Worm (Caenorhabditis elegans): Measurements from ENCODE around the gene F46B6.12.
A peak's percentile ranks its signal among the peaks of the same experiment; 100 is the strongest.

F46B6.12 gene

ce11 chrV:9731852-9732251 is 43.8 kb downstream of the F46B6.12 start:
- peak; percentile 3 for TF ChIP-seq snpc-4 (tag; optimal IDR thresholded peaks at IDR 0.05)
- TF ChIP-seq unc-62 (GFP tag; optimal IDR thresholded peaks at IDR 0.05), result peak; percentile 8
- peak; percentile 78 for TF ChIP-seq ama-1 (optimal IDR thresholded peaks at IDR 0.05)
- peak; percentile 33 for TF ChIP-seq nfya-1 (tag; optimal IDR thresholded peaks at IDR 0.05; ENCODE audit: insufficient read depth)
- peak; percentile 5 for TF ChIP-seq nhr-25 (tag; optimal IDR thresholded peaks at IDR 0.05)
- TF ChIP-seq lin-39 (tag; optimal IDR thresholded peaks at IDR 0.05), result peak; percentile 64
- no peak for TF ChIP-seq hmg-11 (tag; optimal IDR thresholded peaks at IDR 0.05)
- no peak for TF ChIP-seq elt-1 (tag; optimal IDR thresholded peaks at IDR 0.05)
- no peak for TF ChIP-seq nhr-76 (tag; optimal IDR thresholded peaks at IDR 0.05)

ce11 chrV:9730743-9731706 is 44.6 kb downstream of the F46B6.12 start:
- peak; percentile 84 for TF ChIP-seq fkh-10 (GFP tag; optimal IDR thresholded peaks at IDR 0.05)
- TF ChIP-seq zag-1 (tag; optimal IDR thresholded peaks at IDR 0.05), result peak; percentile 58
- TF ChIP-seq pqm-1 (tag; optimal IDR thresholded peaks at IDR 0.05), result peak; percentile 90
- peak; percentile 51 for TF ChIP-seq nhr-77 (tag; optimal IDR thresholded peaks at IDR 0.05)
- peak; percentile 97 for TF ChIP-seq elt-2 (tag; optimal IDR thresholded peaks at IDR 0.05)
- peak; percentile 74 for TF ChIP-seq ceh-28 (tag; optimal IDR thresholded peaks at IDR 0.05)
- TF ChIP-seq nhr-237 (tag; optimal IDR thresholded peaks at IDR 0.05), result no peak
- peak; percentile 93 for TF ChIP-seq nhr-25 (tag; optimal IDR thresholded peaks at IDR 0.05)
- TF ChIP-seq R02D3.7 (tag; optimal IDR thresholded peaks at IDR 0.05), result peak; percentile 58
- peak; percentile 82 for TF ChIP-seq pha-4 (tag; optimal IDR thresholded peaks at IDR 0.05)
- peak; percentile 89 for TF ChIP-seq nhr-11 (tag; optimal IDR thresholded peaks at IDR 0.05)
- TF ChIP-seq ceh-82 (tag; optimal IDR thresholded peaks at IDR 0.05), result peak; percentile 74
- peak; percentile 61 for TF ChIP-seq fos-1 (tag; optimal IDR thresholded peaks at IDR 0.05)
- peak; percentile 80 for TF ChIP-seq skn-1 (tag; optimal IDR thresholded peaks at IDR 0.05)
- TF ChIP-seq ztf-4 (tag; optimal IDR thresholded peaks at IDR 0.05), result peak; percentile 75
- TF ChIP-seq lin-15B (tag; optimal IDR thresholded peaks at IDR 0.05), result peak; percentile 91
- peak; percentile 93 for TF ChIP-seq unc-62 (GFP tag; optimal IDR thresholded peaks at IDR 0.05)
- peak; percentile 99 for TF ChIP-seq ama-1 (optimal IDR thresholded peaks at IDR 0.05)
- TF ChIP-seq mdl-1 (tag; optimal IDR thresholded peaks at IDR 0.05), result peak; percentile 95
- no peak for TF ChIP-seq nhr-28 (tag; optimal IDR thresholded peaks at IDR 0.05)
- no peak for TF ChIP-seq aly-2 (tag; optimal IDR thresholded peaks at IDR 0.05)
- TF ChIP-seq nhr-23 (tag; optimal IDR thresholded peaks at IDR 0.05), result peak; percentile 83
- peak; percentile 70 for TF ChIP-seq ZK546.5 (tag; optimal IDR thresholded peaks at IDR 0.05)
- TF ChIP-seq eor-1 (tag; optimal IDR thresholded peaks at IDR 0.05), result no peak
- TF ChIP-seq sea-2 (GFP tag; optimal IDR thresholded peaks at IDR 0.05), result peak; percentile 10
- no peak for TF ChIP-seq nhr-12 (tag; optimal IDR thresholded peaks at IDR 0.05)
- peak; percentile 37 for TF ChIP-seq elt-1 (tag; optimal IDR thresholded peaks at IDR 0.05)
- peak; percentile 73 for TF ChIP-seq egl-27 (tag; optimal IDR thresholded peaks at IDR 0.05)
- no peak for TF ChIP-seq nhr-67 (tag; optimal IDR thresholded peaks at IDR 0.05)
- peak; percentile 92 for TF ChIP-seq lsy-12 (tag; optimal IDR thresholded peaks at IDR 0.05)
- no peak for TF ChIP-seq ceh-9 (tag; optimal IDR thresholded peaks at IDR 0.05)
- TF ChIP-seq nhr-43 (tag; optimal IDR thresholded peaks at IDR 0.05; ENCODE audit: poor library complexity, severe bottlenecking), result peak; percentile 73
- TF ChIP-seq egl-5 (tag; optimal IDR thresholded peaks at IDR 0.05), result peak; percentile 90
- no peak for TF ChIP-seq ztf-11 (tag; optimal IDR thresholded peaks at IDR 0.05)
- peak; percentile 69 for TF ChIP-seq snpc-4 (tag; optimal IDR thresholded peaks at IDR 0.05)
- peak; percentile 89 for TF ChIP-seq jun-1 (tag; optimal IDR thresholded peaks at IDR 0.05)
- peak in 2 of 3 experiments; percentile 14 to 21 for TF ChIP-seq elt-3 (tag; optimal IDR thresholded peaks at IDR 0.05)
- no peak for TF ChIP-seq nhr-76 (tag; optimal IDR thresholded peaks at IDR 0.05)
- peak; percentile 67 for TF ChIP-seq tbx-2 (tag; optimal IDR thresholded peaks at IDR 0.05)
- TF ChIP-seq fkh-2 (tag; optimal IDR thresholded peaks at IDR 0.05), result peak; percentile 76
- peak; percentile 100 for TF ChIP-seq hmg-11 (tag; optimal IDR thresholded peaks at IDR 0.05)
- TF ChIP-seq nfya-1 (tag; optimal IDR thresholded peaks at IDR 0.05; ENCODE audit: insufficient read depth), result peak; percentile 100
- peak; percentile 99 for TF ChIP-seq lin-39 (tag; optimal IDR thresholded peaks at IDR 0.05)
- peak; percentile 63 for TF ChIP-seq unc-39 (tag; optimal IDR thresholded peaks at IDR 0.05)
- TF ChIP-seq mml-1 (tag; optimal IDR thresholded peaks at IDR 0.05), result no peak
- no peak for TF ChIP-seq ceh-16 (tag; optimal IDR thresholded peaks at IDR 0.05)
- no peak for TF ChIP-seq daf-12 (tag; optimal IDR thresholded peaks at IDR 0.05)

All from whole organism, L3 larva.